Fruit fly (Drosophila melanogaster): ENCODE results near the gene Mst36Fa.

Gene Mst36Fa

DNA sequence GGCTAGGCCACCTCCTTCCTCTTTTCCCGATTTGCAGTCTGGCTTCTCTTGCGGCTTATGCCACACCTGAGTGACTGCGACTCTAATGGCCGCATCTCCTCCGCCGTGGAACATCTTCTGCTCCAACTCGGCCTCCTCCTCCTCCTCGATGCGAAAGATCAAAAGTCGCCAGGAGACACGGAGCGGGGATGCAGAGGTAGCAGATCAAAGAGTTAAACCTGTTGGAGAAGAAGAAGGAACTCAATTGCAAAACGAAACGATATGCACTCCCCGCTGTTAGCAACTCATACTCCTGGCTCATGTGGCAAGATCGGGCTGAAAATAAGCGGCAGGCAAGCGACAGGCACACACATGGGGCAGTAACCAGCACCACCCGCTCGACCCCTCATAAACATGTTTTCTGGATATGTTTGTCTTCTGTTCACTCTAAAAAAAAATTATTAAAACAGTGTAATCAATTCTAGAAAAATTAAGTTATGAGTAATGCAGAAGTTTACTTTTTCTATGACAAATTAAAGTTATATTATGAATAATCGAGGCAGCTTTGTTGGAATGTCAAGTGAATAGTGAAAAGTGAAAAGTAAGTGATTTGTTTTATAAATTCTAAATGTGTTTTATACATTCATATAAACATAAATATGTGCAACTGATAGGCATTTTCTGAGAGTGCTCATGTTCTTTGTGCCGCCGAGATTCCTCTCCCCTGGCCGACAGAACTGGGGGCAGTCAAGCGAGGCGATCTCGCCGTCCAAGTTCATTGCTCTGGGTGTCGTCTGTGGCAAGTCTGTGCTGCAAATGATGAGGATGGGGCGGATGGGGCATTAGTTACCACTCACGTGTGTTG lies 11.9 kb downstream of the Mst36Fa start (continued):
- TF ChIP-seq CG9139 (GFP tag; optimal IDR thresholded peaks at IDR 0.05) (peak; percentile 79), Met (GFP tag; optimal IDR thresholded peaks at IDR 0.05) (peak; percentile 93), CG1621 (tag; optimal IDR thresholded peaks at IDR 0.05) (peak; percentile 64), Gug (GFP tag; IDR thresholded peaks at IDR 0.05) (peak; percentile 35; the same call in 1 of the 2 replicates), net (GFP tag; optimal IDR thresholded peaks at IDR 0.05) (peak; percentile 72), fkh (GFP tag; optimal IDR thresholded peaks at IDR 0.05) (no peak), CG15336 (GFP tag; IDR thresholded peaks at IDR 0.05) (peak; percentile 76), CG6163 (GFP tag; IDR thresholded peaks at IDR 0.05) (peak; percentile 47), svp (GFP tag) (peak; percentile 90), topi (GFP tag; optimal IDR thresholded peaks at IDR 0.05) (peak; percentile 87), Sox14 (GFP tag; optimal IDR thresholded peaks at IDR 0.05) (peak; percentile 89), salr (GFP tag; optimal IDR thresholded peaks at IDR 0.05) (peak; percentile 53 to 79), CG11902 (GFP tag; optimal IDR thresholded peaks at IDR 0.05) (no peak), CG11762 (GFP tag; optimal IDR thresholded peaks at IDR 0.05; ENCODE audit: insufficient read depth) (peak; percentile 63), dsx (GFP tag; optimal IDR thresholded peaks at IDR 0.05; ENCODE audit: poor library complexity, severe bottlenecking) (peak; percentile 81)

DNA sequence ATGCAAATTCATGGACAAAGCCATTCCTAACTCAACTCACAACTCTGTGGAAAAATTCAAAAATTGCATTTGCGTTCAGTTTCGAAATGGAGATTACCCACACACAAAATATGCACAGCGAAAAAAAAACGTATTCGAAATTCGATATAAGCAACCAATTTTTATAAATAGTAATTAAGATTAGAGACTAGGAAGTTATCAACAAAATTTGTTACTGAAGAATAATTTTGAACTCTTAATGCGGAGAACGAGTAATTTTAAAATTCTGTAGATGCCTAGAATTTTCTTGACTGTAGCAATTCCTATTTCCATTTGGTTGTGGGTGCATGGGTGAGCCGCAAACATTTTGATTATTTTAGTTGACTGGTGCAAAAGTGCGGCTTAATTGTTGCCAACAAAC lies 13.4 kb downstream of the Mst36Fa start:
- TF ChIP-seq Eip78C (GFP tag) (peak; percentile 74), Ets96B (tag; optimal IDR thresholded peaks at IDR 0.05) (no peak), Ets21C (GFP tag; optimal IDR thresholded peaks at IDR 0.05) (no peak), Smox (GFP tag; optimal IDR thresholded peaks at IDR 0.05) (peak; percentile 14), topi (GFP tag; optimal IDR thresholded peaks at IDR 0.05) (peak; percentile 14), CG6808 (GFP tag; optimal IDR thresholded peaks at IDR 0.05) (no peak), CG31627 (GFP tag; optimal IDR thresholded peaks at IDR 0.05) (peak; percentile 34), pdm3 (GFP tag; optimal IDR thresholded peaks at IDR 0.05) (peak; percentile 22), CG11902 (GFP tag; optimal IDR thresholded peaks at IDR 0.05) (no peak), OdsH (GFP tag; optimal IDR thresholded peaks at IDR 0.05) (peak; percentile 35), spab (GFP tag; optimal IDR thresholded peaks at IDR 0.05) (no peak), CG15336 (GFP tag; IDR thresholded peaks at IDR 0.05) (peak; percentile 52), CG7368 (GFP tag; optimal IDR thresholded peaks at IDR 0.05) (no peak), CG11294 (GFP tag; IDR thresholded peaks at IDR 0.05) (no peak), Eip93F (GFP tag; optimal IDR thresholded peaks at IDR 0.05) (no peak), Lpt (GFP tag; optimal IDR thresholded peaks at IDR 0.05) (peak; percentile 25), CG16779 (tag; optimal IDR thresholded peaks at IDR 0.05) (no peak), Eip75B (GFP tag; optimal IDR thresholded peaks at IDR 0.05) (no peak), CG8119 (GFP tag; IDR thresholded peaks at IDR 0.05) (0 out of 3 replicates have a peak, but pooled peaks have one; percentile 20), ss (GFP tag; optimal IDR thresholded peaks at IDR 0.05) (no peak), Sox15 (GFP tag; optimal IDR thresholded peaks at IDR 0.05) (no peak), acj6 (GFP tag; optimal IDR thresholded peaks at IDR 0.05) (peak; percentile 7), dac (GFP tag; optimal IDR thresholded peaks at IDR 0.05) (no peak), CG32006 (GFP tag; optimal IDR thresholded peaks at IDR 0.05) (peak; percentile 44), vri (GFP tag; optimal IDR thresholded peaks at IDR 0.05) (no peak), CG6854 (GFP tag; optimal IDR thresholded peaks at IDR 0.05) (no peak), CG1621 (tag; optimal IDR thresholded peaks at IDR 0.05) (no peak), CG10631 (GFP tag; optimal IDR thresholded peaks at IDR 0.05) (peak; percentile 26), cyc (GFP tag; optimal IDR thresholded peaks at IDR 0.05) (no peak), Gug (GFP tag; IDR thresholded peaks at IDR 0.05) (peak; percentile 23; the same call in 1 of the 2 replicates), Met (GFP tag; optimal IDR thresholded peaks at IDR 0.05) (peak; percentile 32), CG10669 (GFP tag; optimal IDR thresholded peaks at IDR 0.05) (no peak), CG8632 (GFP tag; optimal IDR thresholded peaks at IDR 0.05) (no peak), CG6792 (GFP tag; optimal IDR thresholded peaks at IDR 0.05) (no peak), CG4318 (GFP tag; optimal IDR thresholded peaks at IDR 0.05) (peak; percentile 15), dsx (GFP tag; optimal IDR thresholded peaks at IDR 0.05; ENCODE audit: poor library complexity, severe bottlenecking) (no peak), lz (GFP tag; optimal IDR thresholded peaks at IDR 0.05) (peak; percentile 21), CG3032 (tag; optimal IDR thresholded peaks at IDR 0.05) (no peak), Sox102F (GFP tag; optimal IDR thresholded peaks at IDR 0.05) (no peak), salr (GFP tag; optimal IDR thresholded peaks at IDR 0.05) (peak in 1 of 2 experiments; percentile 19)
